Fruit fly (Drosophila melanogaster) whole organism, embryonic: Measurements from ENCODE around the gene CG4733.

Experiments
- C15 ChIP-seq: fragments of 200-800 bp; sonication (Bioruptor generic); IDR thresholded peaks from 3 replicates; pipeline ENCODE4 v1.3.6; 2022; ENCODE audit warnings: missing biosample characterization, missing genetic modification characterization
- CG10366 ChIP-seq: fragments of 200-800 bp; sonication (Bioruptor generic); IDR thresholded peaks from 2 replicates; pipeline ENCODE4 v1.3.6; 2022; ENCODE audit warnings: missing biosample characterization, missing genetic modification characterization
- CG11093 ChIP-seq: fragments of 200-800 bp; sonication (Bioruptor generic); IDR thresholded peaks from 3 replicates; pipeline ENCODE4 v1.3.6; 2022; ENCODE audit warnings: missing biosample characterization, missing genetic modification characterization
- CG12219 ChIP-seq: fragments of 200-800 bp; sonication (Bioruptor generic); optimal IDR thresholded peaks from 3 replicates; lab custom pipeline; 2018; ENCODE audit warnings: missing biosample characterization, mild to moderate bottlenecking, missing genetic modification characterization
- CG12299 ChIP-seq: fragments of 200-800 bp; sonication (Bioruptor generic); optimal IDR thresholded peaks from 2 replicates; lab custom pipeline; 2018; ENCODE audit warnings: missing biosample characterization, mild to moderate bottlenecking, missing genetic modification characterization
- CG12744 ChIP-seq: fragments of 200-800 bp; sonication (Bioruptor generic); optimal IDR thresholded peaks from 2 replicates; lab custom pipeline; 2016; ENCODE audit warnings: missing biosample characterization, missing genetic modification characterization
- CG12942 ChIP-seq: fragments of 200-800 bp; sonication (Bioruptor generic); optimal IDR thresholded peaks from 3 replicates; lab custom pipeline; 2016; ENCODE audit warnings: missing biosample characterization, missing genetic modification characterization
- CG13424 ChIP-seq: fragments of 200-800 bp; sonication (Bioruptor generic); optimal IDR thresholded peaks from 2 replicates; lab custom pipeline; 2019; ENCODE audit warnings: missing biosample characterization, mild to moderate bottlenecking, missing genetic modification characterization, moderate library complexity
- CG14014 ChIP-seq: fragments of 200-800 bp; sonication (Bioruptor generic); IDR thresholded peaks from 2 replicates; pipeline ENCODE4 v1.3.6; 2022; ENCODE audit warnings: missing biosample characterization, missing genetic modification characterization
- CG14965 ChIP-seq: fragments of 200-800 bp; sonication (Bioruptor generic); optimal IDR thresholded peaks from 2 replicates; lab custom pipeline; 2016; ENCODE audit warnings: missing biosample characterization, missing genetic modification characterization, borderline replicate concordance
- CG2129 ChIP-seq: fragments of 200-800 bp; sonication (Bioruptor generic); IDR thresholded peaks from 2 replicates; pipeline ENCODE4 v1.3.6; 2022; ENCODE audit warnings: missing biosample characterization, missing genetic modification characterization; ENCODE audit not compliant: partially characterized antibody
- CG2678 ChIP-seq: fragments of 200-800 bp; sonication (Bioruptor generic); optimal IDR thresholded peaks from 3 replicates; lab custom pipeline; 2019; ENCODE audit warnings: missing biosample characterization, mild to moderate bottlenecking, missing genetic modification characterization, moderate library complexity
- CG34376 ChIP-seq: fragments of 200-800 bp; sonication (Bioruptor generic); optimal IDR thresholded peaks from 2 replicates; lab custom pipeline; 2018; ENCODE audit warnings: missing biosample characterization, mild to moderate bottlenecking, missing genetic modification characterization
- CG3726 ChIP-seq: fragments of 200-800 bp; sonication (Bioruptor generic); IDR thresholded peaks from 3 replicates; pipeline ENCODE4, ENCODE4 v1.3.6; 2022; ENCODE audit warnings: missing biosample characterization, missing genetic modification characterization
- CG4617 ChIP-seq: fragments of 200-800 bp; sonication (Bioruptor generic); optimal IDR thresholded peaks from 3 replicates; lab custom pipeline; 2016; ENCODE audit warnings: missing biosample characterization, missing genetic modification characterization, borderline replicate concordance
- CG4820 ChIP-seq: fragments of 200-800 bp; sonication (Bioruptor generic); optimal IDR thresholded peaks from 3 replicates; lab custom pipeline; 2016; ENCODE audit warnings: missing biosample characterization, missing genetic modification characterization
- CG4854 ChIP-seq: fragments of 200-800 bp; sonication (Bioruptor generic); optimal IDR thresholded peaks from 2 replicates; lab custom pipeline; 2016; ENCODE audit warnings: missing biosample characterization, missing genetic modification characterization, inconsistent platforms
- CG5953 ChIP-seq: fragments of 200-800 bp; sonication (Bioruptor generic); IDR thresholded peaks from 2 replicates; pipeline ENCODE4 v1.3.6; 2022; ENCODE audit warnings: missing biosample characterization, missing genetic modification characterization
- CG7928 ChIP-seq: fragments of 200-800 bp; sonication (Bioruptor generic); optimal IDR thresholded peaks from 2 replicates; lab custom pipeline; 2017; ENCODE audit warnings: missing biosample characterization, mild to moderate bottlenecking, missing genetic modification characterization
- CG9876 ChIP-seq: fragments of 200-800 bp; sonication (Bioruptor generic); optimal IDR thresholded peaks from 2 replicates; lab custom pipeline; 2016; ENCODE audit warnings: missing biosample characterization, missing genetic modification characterization
- D19A ChIP-seq: fragments of 200-800 bp; optimal IDR thresholded peaks from 3 replicates; lab custom pipeline; 2019; ENCODE audit warnings: missing biosample characterization, mild to moderate bottlenecking, missing genetic modification characterization, moderate library complexity
- Dek ChIP-seq: fragments of 200-800 bp; sonication (Bioruptor generic); optimal IDR thresholded peaks from 3 replicates; lab custom pipeline; 2019; ENCODE audit warnings: missing biosample characterization, mild to moderate bottlenecking, missing genetic modification characterization, moderate library complexity
- Dfd ChIP-seq, 2 experiments: fragments of >200 bp; optimal IDR thresholded peaks; 2 replicates each; lab custom pipeline; 2017; ENCODE audit warnings: missing biosample characterization in 2 of 2, missing genetic modification characterization in 2 of 2
- Doc2 ChIP-seq: fragments of 200-800 bp; sonication (Bioruptor generic); IDR thresholded peaks from 2 replicates; pipeline ENCODE4 v1.3.6; 2022; ENCODE audit warnings: missing biosample characterization, missing genetic modification characterization
- E2f2 ChIP-seq: fragments of 200-800 bp; sonication (Bioruptor generic); IDR thresholded peaks from 2 replicates; pipeline ENCODE4 v1.3.6; 2022; ENCODE audit warnings: missing biosample characterization, missing genetic modification characterization
- H15 ChIP-seq: fragments of 200-800 bp; sonication (Bioruptor generic); IDR thresholded peaks from 3 replicates; pipeline ENCODE4 v1.3.6; 2022; ENCODE audit warnings: missing biosample characterization, missing genetic modification characterization
- HLH54F ChIP-seq: fragments of 200-800 bp; sonication (Bioruptor generic); optimal IDR thresholded peaks from 3 replicates; lab custom pipeline; 2016; ENCODE audit warnings: missing biosample characterization, missing genetic modification characterization
- Hand ChIP-seq: fragments of 200-800 bp; sonication (Bioruptor generic); optimal IDR thresholded peaks from 2 replicates; lab custom pipeline; 2017; ENCODE audit warnings: mild to moderate bottlenecking, missing biosample characterization, missing genetic modification reagents, missing genetic modification characterization
- Hmr ChIP-seq: fragments of 200-800 bp; sonication (Bioruptor generic); optimal IDR thresholded peaks from 3 replicates; lab custom pipeline; 2017; ENCODE audit warnings: mild to moderate bottlenecking, missing biosample characterization, missing genetic modification reagents, missing genetic modification characterization
- Hr78 ChIP-seq, 2 experiments: fragments of 200-800 bp in 1 of 2; fragments of >200 bp in 1 of 2; sonication (Bioruptor generic) in 1 of 2; optimal IDR thresholded peaks; 2 replicates each; lab custom pipeline; 2017 to 2019; ENCODE audit warnings: missing biosample characterization in 2 of 2, missing genetic modification characterization in 2 of 2, mild to moderate bottlenecking in 1 of 2, moderate library complexity in 1 of 2
- Lim3 ChIP-seq: fragments of 200-800 bp; sonication (Bioruptor generic); IDR thresholded peaks from 2 replicates; pipeline ENCODE4 v1.3.6; 2022; ENCODE audit warnings: missing biosample characterization, missing genetic modification characterization
- Meics ChIP-seq: fragments of 200-800 bp; sonication (Bioruptor generic); optimal IDR thresholded peaks from 2 replicates; lab custom pipeline; 2017; ENCODE audit warnings: missing biosample characterization, mild to moderate bottlenecking, missing genetic modification characterization
- Oaz ChIP-seq: fragments of 200-800 bp; sonication (Bioruptor generic); IDR thresholded peaks from 2 replicates; pipeline ENCODE4 v1.3.6; 2022; ENCODE audit warnings: missing biosample characterization, missing genetic modification characterization
- PHDP ChIP-seq: fragments of 200-800 bp; sonication (Bioruptor generic); optimal IDR thresholded peaks from 3 replicates; lab custom pipeline; 2018; ENCODE audit warnings: missing biosample characterization, mild to moderate bottlenecking, missing genetic modification characterization, moderate library complexity
- Scr ChIP-seq: fragments of 200-800 bp; sonication (Bioruptor generic); IDR thresholded peaks from 2 replicates; pipeline ENCODE4 v1.3.6; 2022; ENCODE audit warnings: missing biosample characterization, missing genetic modification characterization; ENCODE audit not compliant: partially characterized antibody
- Trl ChIP-seq, 3 experiments: fragments of >200 bp in 2 of 3; fragments of 200-800 bp in 1 of 3; sonication (Bioruptor generic) in 1 of 3; optimal IDR thresholded peaks; 2 replicates in 1 of 3; 3 replicates in 2 of 3; lab custom pipeline; 2016 to 2017; ENCODE audit warnings: missing biosample characterization in 1 of 3, missing genetic modification characterization in 1 of 3
- YL-1 ChIP-seq: fragments of 200-800 bp; sonication (Bioruptor generic); optimal IDR thresholded peaks from 3 replicates; lab custom pipeline; 2017; ENCODE audit warnings: missing biosample characterization, mild to moderate bottlenecking, missing genetic modification characterization
- crol ChIP-seq: fragments of 200-800 bp; sonication (Bioruptor generic); IDR thresholded peaks from 2 replicates; pipeline ENCODE4 v1.3.6; 2022; ENCODE audit warnings: missing biosample characterization, missing genetic modification characterization
- grn ChIP-seq: fragments of 200-800 bp; sonication (Bioruptor generic); optimal IDR thresholded peaks from 3 replicates; lab custom pipeline; 2017; ENCODE audit warnings: missing biosample characterization, missing genetic modification characterization
- kah ChIP-seq: fragments of 200-800 bp; sonication (Bioruptor generic); optimal IDR thresholded peaks from 2 replicates; lab custom pipeline; 2018; ENCODE audit warnings: missing biosample characterization, mild to moderate bottlenecking, missing genetic modification characterization
- lola ChIP-seq, 3 experiments: fragments of >200 bp in 2 of 3; fragments of 200-800 bp in 1 of 3; sonication (Bioruptor generic) in 1 of 3; optimal IDR thresholded peaks; 2 replicates each; lab custom pipeline; 2017 to 2019; ENCODE audit warnings: missing biosample characterization in 3 of 3, missing genetic modification characterization in 3 of 3, mild to moderate bottlenecking in 1 of 3, moderate library complexity in 1 of 3
- lov ChIP-seq, 2 experiments: fragments of 200-800 bp in 1 of 2; fragments of >200 bp in 1 of 2; sonication (Bioruptor generic) in 1 of 2; IDR thresholded peaks in 1 of 2; optimal IDR thresholded peaks in 1 of 2; 2 replicates in 1 of 2; 3 replicates in 1 of 2; pipeline versions ENCODE4 v1.3.6 to Lab custom; 2017 to 2022; ENCODE audit warnings: missing biosample characterization in 1 of 2, missing genetic modification characterization in 1 of 2
- psq ChIP-seq: fragments of 200-800 bp; sonication (Bioruptor generic); optimal IDR thresholded peaks from 2 replicates; lab custom pipeline; 2017; ENCODE audit warnings: missing biosample characterization, missing genetic modification characterization
- pzg ChIP-seq: fragments of 200-800 bp; sonication (Bioruptor generic); optimal IDR thresholded peaks from 3 replicates; lab custom pipeline; 2018; ENCODE audit warnings: missing biosample characterization, mild to moderate bottlenecking, missing genetic modification characterization, moderate library complexity
- sim ChIP-seq: fragments of 200-800 bp; sonication (Bioruptor generic); IDR thresholded peaks from 2 replicates; pipeline ENCODE4 v1.3.6; 2022; ENCODE audit warnings: missing biosample characterization, missing genetic modification characterization
- tll ChIP-seq, 2 experiments: fragments of 200-800 bp in 1 of 2; fragments of >200 bp in 1 of 2; sonication (Bioruptor generic) in 1 of 2; optimal IDR thresholded peaks; 2 replicates each; lab custom pipeline; 2017 to 2019; ENCODE audit warnings: missing biosample characterization in 2 of 2, missing genetic modification characterization in 2 of 2, mild to moderate bottlenecking in 1 of 2, moderate library complexity in 1 of 2
- zen ChIP-seq: fragments of 200-800 bp; sonication (Bioruptor generic); optimal IDR thresholded peaks from 3 replicates; lab custom pipeline; 2018; ENCODE audit warnings: missing biosample characterization, mild to moderate bottlenecking, missing genetic modification characterization, moderate library complexity

The CG4733 gene

DNA sequence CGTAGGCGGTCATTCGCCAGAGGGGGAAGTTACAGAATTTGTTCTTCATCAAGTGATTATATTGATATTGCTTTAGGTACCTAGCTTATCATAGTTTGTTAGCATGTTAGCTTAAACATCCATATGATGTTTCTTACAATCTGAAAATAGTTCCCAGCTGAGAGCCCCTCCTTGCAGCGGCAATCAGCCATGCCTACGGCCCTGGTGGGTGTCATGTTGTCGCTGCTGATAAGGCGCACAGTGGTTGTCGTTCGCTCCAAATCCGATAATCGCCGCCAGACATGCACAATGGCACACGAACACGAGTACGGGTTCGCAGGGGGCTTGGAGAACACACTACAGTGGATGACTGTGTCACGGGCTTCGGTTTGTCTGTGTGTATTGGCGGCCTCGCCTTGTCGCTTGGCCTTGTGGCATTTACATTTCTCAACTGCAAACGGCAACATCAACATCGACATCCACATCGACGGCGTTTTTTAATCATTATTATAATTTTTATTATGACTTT, 15.5 kb downstream of the CG4733 start (continued):
- no peak for TF ChIP-seq CG7928 (GFP tag; lab: Kevin White, UChicago)
- peak; percentile 65 for TF ChIP-seq CG12942 (GFP tag; lab: Kevin White, UChicago)
- 0 out of 2 replicates have a peak, but pooled peaks have one; percentile 29 for TF ChIP-seq Doc2 (GFP tag; lab: Robert Waterston, UW)
- peak; percentile 39 for TF ChIP-seq YL-1 (GFP tag; lab: Kevin White, UChicago)
- TF ChIP-seq H15 (GFP tag; lab: Robert Waterston, UW): peak; percentile 83
- TF ChIP-seq CG5953 (GFP tag; lab: Robert Waterston, UW): peak; percentile 41; the same call in 1 of the 2 replicates
- TF ChIP-seq psq (GFP tag; lab: Kevin White, UChicago): no peak
- TF ChIP-seq CG13424: peak; percentile 78
- peak; percentile 56 for TF ChIP-seq CG9876 (GFP tag; lab: Kevin White, UChicago)
- peak; percentile 38 for TF ChIP-seq D19A
- peak; percentile 63 for TF ChIP-seq Hand (GFP tag; lab: Kevin White, UChicago)
- no peak for TF ChIP-seq lov (optimal IDR thresholded peaks at IDR 0.05; lab: Kevin White, UChicago)
- TF ChIP-seq lov (GFP tag; IDR thresholded peaks at IDR 0.05; lab: Robert Waterston, UW): 0 out of 3 replicates have a peak, but pooled peaks have one; percentile 56
- TF ChIP-seq sim (GFP tag; lab: Robert Waterston, UW): peak; percentile 61
- peak; percentile 83 for TF ChIP-seq CG10366 (GFP tag; lab: Robert Waterston, UW)
- no peak for TF ChIP-seq tll (GFP tag; optimal IDR thresholded peaks at IDR 0.05; lab: Kevin White, UChicago)
- TF ChIP-seq zen (tag; lab: Kevin White, UChicago): peak; percentile 41
- TF ChIP-seq CG4854 (GFP tag; lab: Kevin White, UChicago): peak; percentile 19
- peak; percentile 59 for TF ChIP-seq Dek (tag; lab: Kevin White, UChicago)
- TF ChIP-seq CG4820 (GFP tag; lab: Kevin White, UChicago): peak; percentile 49
- TF ChIP-seq CG14965: peak; percentile 14
- TF ChIP-seq PHDP (tag; lab: Kevin White, UChicago): peak; percentile 81
- TF ChIP-seq Dfd (GFP tag; optimal IDR thresholded peaks at IDR 0.05; lab: Kevin White, UChicago): no peak
- TF ChIP-seq Meics (GFP tag; lab: Kevin White, UChicago): peak; percentile 87
- peak; percentile 75 for TF ChIP-seq CG12744 (GFP tag; lab: Kevin White, UChicago)
- TF ChIP-seq kah: peak; percentile 15
- TF ChIP-seq E2f2 (GFP tag; lab: Robert Waterston, UW): peak; percentile 58
- peak; percentile 78; the same call in 1 of the 3 replicates for TF ChIP-seq CG3726 (GFP tag; lab: Robert Waterston, UW)
- TF ChIP-seq lola (GFP tag; optimal IDR thresholded peaks at IDR 0.05; lab: Kevin White, UChicago): peak in 1 of 3 experiments; percentile 38
- TF ChIP-seq CG34376 (GFP tag; lab: Kevin White, UChicago): peak; percentile 44
- TF ChIP-seq Trl (optimal IDR thresholded peaks at IDR 0.05; lab: Kevin White, UChicago): no peak
- TF ChIP-seq Trl (GFP tag; optimal IDR thresholded peaks at IDR 0.05; lab: Kevin White, UChicago): peak; percentile 76
- no peak for TF ChIP-seq crol (GFP tag; lab: Robert Waterston, UW)
- TF ChIP-seq, all 482 proteins: peak for 372

DNA sequence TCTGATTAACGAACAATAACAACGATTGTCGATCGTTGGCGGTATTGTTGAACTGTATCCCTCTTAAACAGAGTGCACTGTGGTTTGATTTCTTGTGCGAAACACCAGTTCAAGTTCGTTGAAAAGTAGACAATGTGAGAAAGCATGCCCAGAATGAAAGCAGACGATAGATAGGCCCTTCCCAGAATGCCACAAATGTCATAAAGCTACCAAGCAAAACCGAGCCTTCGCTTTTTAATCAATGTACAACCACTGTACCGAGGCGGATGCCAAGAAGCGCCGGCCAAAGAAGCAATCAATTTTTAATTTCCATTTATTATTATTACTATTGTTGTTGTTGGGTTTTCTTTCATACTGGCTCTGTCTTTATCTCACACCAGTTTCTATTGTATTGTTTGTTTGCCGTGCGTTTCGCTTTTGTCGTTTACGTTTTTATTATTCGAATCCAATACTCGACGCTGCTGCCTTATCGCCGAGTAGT, 18.4 kb downstream of the CG4733 start:
- TF ChIP-seq CG12299 (tag; lab: Kevin White, UChicago) (peak; percentile 49), CG2678 (peak; percentile 84), CG2129 (no peak), C15 (GFP tag; lab: Robert Waterston, UW) (no peak), Doc2 (GFP tag; lab: Robert Waterston, UW) (0 out of 2 replicates have a peak, but pooled peaks have one; percentile 37), Scr (GFP tag; lab: Robert Waterston, UW) (peak; percentile 38; the same call in 1 of the 2 replicates), CG14014 (GFP tag; lab: Robert Waterston, UW) (peak; percentile 81), Hmr (peak; percentile 80), CG11093 (GFP tag; lab: Robert Waterston, UW) (0 out of 3 replicates have a peak, but pooled peaks have one; percentile 44), Oaz (GFP tag; lab: Robert Waterston, UW) (peak; percentile 69), CG12219 (GFP tag; lab: Kevin White, UChicago) (peak; percentile 87), grn (no peak), pzg (GFP tag; lab: Kevin White, UChicago) (no peak), Lim3 (GFP tag; lab: Robert Waterston, UW) (peak; percentile 66), Hr78 (GFP tag; optimal IDR thresholded peaks at IDR 0.05; lab: Kevin White, UChicago) (peak in 1 of 2 experiments; percentile 16), HLH54F (GFP tag; lab: Kevin White, UChicago) (peak; percentile 80), tll (GFP tag; optimal IDR thresholded peaks at IDR 0.05; lab: Kevin White, UChicago) (no peak), CG4617 (GFP tag; lab: Kevin White, UChicago) (peak; percentile 55)
